Worm (Caenorhabditis elegans): Measurements from ENCODE around the gene gtf-2H3.
A peak's percentile ranks its signal among the peaks of the same experiment; 100 is the strongest.

gtf-2H3 gene

DNA sequence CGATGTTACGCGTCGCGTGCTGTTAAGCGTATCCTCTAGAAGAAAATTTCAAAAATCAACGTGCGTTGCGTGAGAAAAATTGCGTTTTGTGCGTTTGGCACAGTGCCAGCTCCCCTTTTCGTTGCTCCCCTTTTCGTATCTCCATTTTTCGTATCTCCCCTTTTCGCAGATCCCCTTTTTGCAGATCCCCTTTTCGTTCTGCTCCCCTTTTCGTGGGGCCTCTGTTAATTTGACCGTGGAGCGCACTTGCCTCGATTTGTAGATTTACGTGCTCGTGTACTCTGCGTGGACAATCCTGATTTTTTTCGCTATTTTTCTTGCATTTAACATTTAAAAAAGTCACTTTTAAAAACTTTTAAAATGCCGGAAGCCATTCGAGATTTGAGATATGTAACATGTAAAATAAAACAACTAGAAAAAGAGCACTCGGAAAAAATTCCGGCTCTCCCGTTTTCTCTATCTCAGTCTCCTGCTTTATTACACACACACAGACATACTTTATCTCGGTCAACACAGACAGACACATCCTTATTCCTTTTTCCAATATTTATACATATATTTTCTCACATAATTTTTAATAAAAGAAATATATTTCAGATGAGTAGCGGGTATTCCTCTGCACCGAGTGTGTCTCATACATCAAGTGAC, 3.8 kb upstream of the gtf-2H3 start, which contains the start of gene ttll-4:
Gene ttll-4, plus strand, starts transcription at position 598 of the 648 bp plus-strand sequence.
- TF ChIP-seq nhr-129 (tag; optimal IDR thresholded peaks at IDR 0.05) (peak; percentile 14), zag-1 (tag; optimal IDR thresholded peaks at IDR 0.05) (peak; percentile 1), unc-55 (GFP tag; optimal IDR thresholded peaks at IDR 0.05) (peak; percentile 44), sma-3 (GFP tag; optimal IDR thresholded peaks at IDR 0.05) (peak; percentile 1), lsy-2 (tag; optimal IDR thresholded peaks at IDR 0.05) (peak; percentile 50 to 59), F13H6.1 (tag; optimal IDR thresholded peaks at IDR 0.05) (peak; percentile 49), alr-1 (tag; optimal IDR thresholded peaks at IDR 0.05) (no peak), C34F6.9 (tag; optimal IDR thresholded peaks at IDR 0.05) (peak; percentile 55), nhr-25 (tag; optimal IDR thresholded peaks at IDR 0.05) (no peak), lin-13 (GFP tag; optimal IDR thresholded peaks at IDR 0.05) (peak; percentile 53), sma-9 (GFP tag; optimal IDR thresholded peaks at IDR 0.05) (peak; percentile 23), sma-9 (tag; optimal IDR thresholded peaks at IDR 0.05) (no peak)

- TF ChIP-seq lsy-2 (tag; optimal IDR thresholded peaks at IDR 0.05) (no peak), R02D3.7 (tag; optimal IDR thresholded peaks at IDR 0.05) (no peak), Y55F3AM.14 (GFP tag; optimal IDR thresholded peaks at IDR 0.05) (no peak), sma-9 (GFP tag; optimal IDR thresholded peaks at IDR 0.05) (no peak), sma-9 (tag; optimal IDR thresholded peaks at IDR 0.05) (no peak), unc-62 (GFP tag; optimal IDR thresholded peaks at IDR 0.05) (no peak), nhr-12 (tag; optimal IDR thresholded peaks at IDR 0.05) (no peak), mab-5 (tag; optimal IDR thresholded peaks at IDR 0.05) (no peak), sem-4 (tag; optimal IDR thresholded peaks at IDR 0.05) (no peak), lin-13 (GFP tag; optimal IDR thresholded peaks at IDR 0.05) (no peak), ama-1 (optimal IDR thresholded peaks at IDR 0.05) (no peak), ceh-82 (tag; optimal IDR thresholded peaks at IDR 0.05) (no peak), sma-3 (GFP tag; optimal IDR thresholded peaks at IDR 0.05) (no peak), ZK546.5 (tag; optimal IDR thresholded peaks at IDR 0.05) (no peak), nhr-23 (tag; optimal IDR thresholded peaks at IDR 0.05) (no peak), F13H6.1 (tag; optimal IDR thresholded peaks at IDR 0.05) (no peak)
Measured at ce11 chrIII:10118818-10119217, 1.1 kb downstream of the gtf-2H3 start, which contains the start of gene ZK1128.3. Gene ZK1128.3, minus strand, starts transcription at chrIII:10118918.

- no peak for TF ChIP-seq elt-1 (tag; optimal IDR thresholded peaks at IDR 0.05)
- peak; percentile 60 for TF ChIP-seq gmeb-1 (tag; optimal IDR thresholded peaks at IDR 0.05)
- TF ChIP-seq snpc-4 (tag; optimal IDR thresholded peaks at IDR 0.05), result no peak
- no peak for TF ChIP-seq ZK546.5 (tag; optimal IDR thresholded peaks at IDR 0.05)
- TF ChIP-seq mbf-1 (tag; optimal IDR thresholded peaks at IDR 0.05), result no peak
- TF ChIP-seq crh-2 (tag; optimal IDR thresholded peaks at IDR 0.05), result no peak
- TF ChIP-seq nhr-129 (tag; optimal IDR thresholded peaks at IDR 0.05), result no peak
- no peak for TF ChIP-seq ztf-4 (tag; optimal IDR thresholded peaks at IDR 0.05)
- TF ChIP-seq blmp-1 (tag; optimal IDR thresholded peaks at IDR 0.05; ENCODE audit: insufficient read depth), result no peak
- no peak for TF ChIP-seq ceh-82 (tag; optimal IDR thresholded peaks at IDR 0.05)
- TF ChIP-seq F13H6.1 (tag; optimal IDR thresholded peaks at IDR 0.05), result no peak
- TF ChIP-seq elt-3 (tag; optimal IDR thresholded peaks at IDR 0.05), result no peak
- TF ChIP-seq lsy-2 (tag; optimal IDR thresholded peaks at IDR 0.05), result peak in 1 of 2 experiments; percentile 58
- no peak for TF ChIP-seq ztf-1 (GFP tag; conservative IDR thresholded peaks at IDR 0.05)
- peak; percentile 54 for TF ChIP-seq unc-55 (GFP tag; optimal IDR thresholded peaks at IDR 0.05)
- TF ChIP-seq sma-3 (GFP tag; optimal IDR thresholded peaks at IDR 0.05), result no peak
- no peak for TF ChIP-seq lin-39 (tag; optimal IDR thresholded peaks at IDR 0.05)
- TF ChIP-seq nhr-10 (tag; optimal IDR thresholded peaks at IDR 0.05), result no peak
- TF ChIP-seq ztf-11 (tag; optimal IDR thresholded peaks at IDR 0.05), result no peak
- TF ChIP-seq nhr-6 (tag; optimal IDR thresholded peaks at IDR 0.05), result no peak
- no peak for TF ChIP-seq mdl-1 (tag; optimal IDR thresholded peaks at IDR 0.05)
- no peak for TF ChIP-seq ama-1 (optimal IDR thresholded peaks at IDR 0.05)
- no peak for TF ChIP-seq nhr-21 (tag; optimal IDR thresholded peaks at IDR 0.05)
- peak; percentile 48 for TF ChIP-seq C34F6.9 (tag; optimal IDR thresholded peaks at IDR 0.05)
- no peak for TF ChIP-seq nhr-12 (tag; optimal IDR thresholded peaks at IDR 0.05)
- TF ChIP-seq mab-5 (tag; optimal IDR thresholded peaks at IDR 0.05), result no peak
- no peak for TF ChIP-seq sma-9 (GFP tag; optimal IDR thresholded peaks at IDR 0.05)
- TF ChIP-seq sma-9 (tag; optimal IDR thresholded peaks at IDR 0.05), result no peak
- TF ChIP-seq R02D3.7 (tag; optimal IDR thresholded peaks at IDR 0.05), result peak; percentile 66
- no peak for TF ChIP-seq alr-1 (tag; optimal IDR thresholded peaks at IDR 0.05)
- TF ChIP-seq unc-62 (GFP tag; optimal IDR thresholded peaks at IDR 0.05), result no peak
Measured at ce11 chrIII:10114662-10115061, 5.3 kb downstream of the gtf-2H3 start, which contains the start of the genes ZK1128.1 and mett-10. Gene ZK1128.1, minus strand, starts transcription at chrIII:10114760. Gene mett-10, plus strand, starts transcription at chrIII:10115036.
